Worm (Caenorhabditis elegans) whole organism, midembryonic: ENCODE data around the gene F40F8.4.

ENCODE experiments used
- T22C8.4 ChIP-seq: fragments of 200-800 bp; sonication (Bioruptor generic); IDR thresholded peaks from 2 replicates; pipeline ENCODE4 v1.3.6; 2022; ENCODE audit warnings: missing genetic modification characterization, missing compliant biosample characterization
- cog-1 ChIP-seq: sonication (generic microtip); optimal IDR thresholded peaks from 2 replicates; lab custom pipeline; 2016; ENCODE audit warnings: missing genetic modification characterization, missing compliant biosample characterization
- flt-1 ChIP-seq: fragments of 200-800 bp; sonication (Bioruptor generic); IDR thresholded peaks from 2 replicates; pipeline ENCODE4 v1.3.6; 2022; ENCODE audit warnings: missing genetic modification characterization, missing compliant biosample characterization
- med-1 ChIP-seq: sonication (generic microtip); optimal IDR thresholded peaks from 2 replicates; lab custom pipeline; 2017; ENCODE audit warnings: missing genetic modification characterization, mild to moderate bottlenecking, missing compliant biosample characterization, antibody characterized with exemption, missing genetic modification reagents; ENCODE audit not compliant: insufficient read depth
- ref-1 ChIP-seq: fragments of 200-800 bp; sonication (Bioruptor generic); conservative IDR thresholded peaks from 2 replicates; pipeline ENCODE4 v1.3.6; 2022; ENCODE audit warnings: missing genetic modification reagents, missing genetic modification characterization, missing compliant biosample characterization
- ztf-23 ChIP-seq: fragments of 200-800 bp; sonication (Bioruptor generic); IDR thresholded peaks from 2 replicates; pipeline ENCODE4 v1.3.6; 2022; ENCODE audit warnings: missing genetic modification reagents, missing genetic modification characterization, missing compliant biosample characterization

DNA sequence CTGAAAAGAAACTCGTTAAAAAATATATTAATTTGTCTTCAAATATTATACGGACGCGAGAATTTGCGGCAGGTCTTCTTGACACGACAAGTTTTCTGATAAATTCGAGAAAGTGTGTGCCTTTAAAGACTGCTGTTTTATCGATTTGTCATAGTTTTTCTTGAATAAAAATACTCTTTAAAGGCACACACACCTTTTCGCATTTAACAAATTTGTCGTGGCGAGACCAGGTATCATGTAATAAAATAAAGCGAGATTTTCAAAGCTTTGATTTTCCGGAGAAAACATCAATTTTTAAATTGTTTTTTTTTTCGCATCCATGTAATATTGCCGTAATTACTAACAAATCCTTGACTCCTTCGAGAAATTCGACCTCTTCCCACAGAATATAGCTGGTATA lies 38.9 kb downstream of the F40F8.4 start:
- TF ChIP-seq cog-1 (no peak), T22C8.4 (GFP tag; lab: Robert Waterston, UW) (no peak), ztf-23 (GFP tag; lab: Robert Waterston, UW) (no peak), ref-1 (GFP tag; lab: Robert Waterston, UW) (no peak), med-1 (GFP tag; lab: Kevin White, UChicago) (no peak), flt-1 (no peak)
